Worm (Caenorhabditis elegans) whole organism, L3 larva: Measurements from ENCODE around the gene srh-206.

Experiments used
- elt-1 ChIP-seq: fragments of 150-350 bp; optimal IDR thresholded peaks from 2 replicates; lab custom pipeline; 2014; ENCODE audit warnings: missing biosample characterization, missing genetic modification characterization
- eor-1 ChIP-seq, 2 experiments: fragments of 150-350 bp; optimal IDR thresholded peaks; 2 replicates each; lab custom pipeline; 2014 to 2018; ENCODE audit warnings: missing biosample characterization in 2 of 2, missing genetic modification characterization in 2 of 2
- nhr-11 ChIP-seq: fragments of 150-350 bp; optimal IDR thresholded peaks from 2 replicates; lab custom pipeline; 2014; ENCODE audit warnings: missing biosample characterization, missing genetic modification characterization
- nhr-77 ChIP-seq: fragments of 150-350 bp; optimal IDR thresholded peaks from 2 replicates; lab custom pipeline; 2014; ENCODE audit warnings: missing biosample characterization, missing genetic modification characterization
- ztf-4 ChIP-seq: fragments of 150-350 bp; optimal IDR thresholded peaks from 2 replicates; lab custom pipeline; 2014; ENCODE audit warnings: missing biosample characterization, missing genetic modification characterization

DNA sequence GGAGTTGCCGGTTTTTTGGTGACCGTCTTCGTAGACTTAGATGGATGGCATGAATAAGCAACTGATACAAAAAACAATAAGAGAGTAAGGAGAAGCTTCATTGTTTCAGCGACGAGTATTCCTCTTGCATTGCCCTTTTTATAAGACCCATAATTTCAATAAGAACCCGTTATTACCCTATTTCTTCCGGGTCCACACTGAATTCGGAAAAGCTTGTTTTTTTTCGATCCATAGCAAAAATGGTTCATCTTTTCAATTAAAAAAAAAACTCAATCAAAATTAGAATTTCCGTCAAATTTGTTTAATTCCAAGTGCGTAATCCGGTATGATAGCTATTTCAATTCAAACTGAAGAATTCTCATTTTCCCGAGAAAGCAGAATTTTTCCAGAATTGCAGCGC is 32.4 kb upstream of the srh-206 start, which contains the start of gene Y102A5C.40:
- no peak for TF ChIP-seq nhr-77 (tag; lab: Kevin White, UChicago)
- TF ChIP-seq elt-1 (tag; lab: Kevin White, UChicago) = no peak
- no peak for TF ChIP-seq eor-1 (tag; optimal IDR thresholded peaks at IDR 0.05; lab: Kevin White, UChicago)
- no peak for TF ChIP-seq ztf-4 (tag; lab: Kevin White, UChicago)
- TF ChIP-seq nhr-11 (tag; lab: Kevin White, UChicago) = no peak
